Fruit fly (Drosophila melanogaster) whole organism, larva: ENCODE measurements around the gene CG34247.

Experiments
- noc ChIP-seq: fragments of 200-800 bp; sonication (Bioruptor generic); optimal IDR thresholded peaks from 3 replicates; lab custom pipeline; 2019; ENCODE audit warnings: missing biosample characterization, mild to moderate bottlenecking, missing genetic modification characterization, moderate library complexity

The CG34247 gene

dm6 chr3L:16281880-16282556 is 20.6 kb upstream of the CG34247 start, which contains the start of gene CG13049:
Gene CG13049, minus strand, starts transcription at chr3L:16281930.
- TF ChIP-seq noc (tag; lab: Kevin White, UChicago), result no peak

- no peak for TF ChIP-seq noc (tag; lab: Kevin White, UChicago)
Observed at dm6 chr3L:16279987-16280454, 18.6 kb upstream of the CG34247 start, which contains the start of gene CG13064. Gene CG13064, plus strand, starts transcription at chr3L:16280404.

dm6 chr3L:16279171-16279570 is 17.8 kb upstream of the CG34247 start, which contains the start of gene CG13050:
Gene CG13050, minus strand, starts transcription at chr3L:16279271.
- no peak for TF ChIP-seq noc (tag; lab: Kevin White, UChicago)

- no peak for TF ChIP-seq noc (tag; lab: Kevin White, UChicago)
Observed at dm6 chr3L:16277135-16277534, 15.7 kb upstream of the CG34247 start, which contains the start of gene CG13065. Gene CG13065, plus strand, starts transcription at chr3L:16277435.

dm6 chr3L:16275391-16276017 is 14.1 kb upstream of the CG34247 start:
- TF ChIP-seq noc (tag; lab: Kevin White, UChicago), result no peak

- no peak for TF ChIP-seq noc (tag; lab: Kevin White, UChicago)
Observed at dm6 chr3L:16272338-16272959, 11.0 kb upstream of the CG34247 start, which contains the start of gene CG13066. Gene CG13066, plus strand, starts transcription at chr3L:16272909.

dm6 chr3L:16270802-16271332 is 9.5 kb upstream of the CG34247 start, which contains the start of the genes CG34248 and CG13067:
Gene CG34248, minus strand, starts transcription at chr3L:16270902.
Gene CG13067, plus strand, starts transcription at chr3L:16271282.
- TF ChIP-seq noc (tag; lab: Kevin White, UChicago), result no peak

dm6 chr3L:16269092-16269491 is 7.7 kb upstream of the CG34247 start, which contains the start of gene CG13068:
Gene CG13068, plus strand, starts transcription at chr3L:16269392.
- TF ChIP-seq noc (tag; lab: Kevin White, UChicago), result no peak

- no peak for TF ChIP-seq noc (tag; lab: Kevin White, UChicago)
Observed at dm6 chr3L:16268106-16268733, 6.8 kb upstream of the CG34247 start, which contains the start of gene CG4950. Gene CG4950, minus strand, starts transcription at chr3L:16268156.

- no peak for TF ChIP-seq noc (tag; lab: Kevin White, UChicago)
Observed at dm6 chr3L:16265000-16265399, 3.6 kb upstream of the CG34247 start, which contains the start of the genes CG13051 and CG13069. Gene CG13051, minus strand, starts transcription at chr3L:16265100. Gene CG13069, plus strand, starts transcription at chr3L:16265385.

dm6 chr3L:16263043-16263442 is 1.6 kb upstream of the CG34247 start, which contains the start of gene CG13070:
Gene CG13070, plus strand, starts transcription at chr3L:16263343.
- no peak for TF ChIP-seq noc (tag; lab: Kevin White, UChicago)

dm6 chr3L:16262440-16262839 is 1.0 kb upstream of the CG34247 start, which contains the start of gene CG13071:
Gene CG13071, plus strand, starts transcription at chr3L:16262740.
- TF ChIP-seq noc (tag; lab: Kevin White, UChicago), result no peak

- TF ChIP-seq noc (tag; lab: Kevin White, UChicago), result no peak
Observed at dm6 chr3L:16259552-16259951, 1.9 kb downstream of the CG34247 start, which contains the start of gene CG13053. Gene CG13053, minus strand, starts transcription at chr3L:16259722.

dm6 chr3L:16257118-16257627 is 4.2 kb downstream of the CG34247 start, which contains the start of gene CG13054:
Gene CG13054, minus strand, starts transcription at chr3L:16257191.
- no peak for TF ChIP-seq noc (tag; lab: Kevin White, UChicago)
